Worm (Caenorhabditis elegans): Measurements from ENCODE around the gene sna-2.

sna-2 gene

DNA sequence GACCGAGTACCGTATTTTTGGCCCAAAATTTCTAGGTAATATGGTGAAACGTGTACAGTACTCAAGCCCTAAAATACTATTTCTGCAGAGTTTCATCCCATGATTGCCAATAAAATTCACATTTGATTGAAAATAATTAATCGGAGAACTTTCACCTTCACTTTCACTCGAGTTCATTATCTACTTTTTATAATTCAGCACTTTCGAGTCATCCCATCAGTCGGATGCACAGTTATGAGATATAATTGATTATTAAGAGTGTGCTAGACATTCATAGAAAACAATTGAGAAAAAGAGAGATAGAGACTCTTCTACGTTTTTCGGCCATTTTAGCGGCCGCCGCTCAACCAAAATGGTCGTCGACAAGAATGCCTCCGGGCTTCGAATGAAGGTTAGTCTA is 25.3 kb upstream of the sna-2 start, which contains the start of gene fat-3:
TSS of gene fat-3 (plus strand) at position 313 of the 400 bp plus-strand sequence.
- peak; percentile 78 for TF ChIP-seq elt-2 (tag; optimal IDR thresholded peaks at IDR 0.05)
- no peak for TF ChIP-seq zag-1 (tag; optimal IDR thresholded peaks at IDR 0.05)
- no peak for TF ChIP-seq lin-39 (tag; optimal IDR thresholded peaks at IDR 0.05)
- TF ChIP-seq daf-12 (tag; optimal IDR thresholded peaks at IDR 0.05), result no peak
- no peak for TF ChIP-seq ceh-82 (tag; optimal IDR thresholded peaks at IDR 0.05)
- peak; percentile 9 for TF ChIP-seq skn-1 (tag; optimal IDR thresholded peaks at IDR 0.05)
- TF ChIP-seq unc-62 (GFP tag; optimal IDR thresholded peaks at IDR 0.05), result no peak
- TF ChIP-seq nhr-43 (tag; optimal IDR thresholded peaks at IDR 0.05; ENCODE audit: poor library complexity, severe bottlenecking), result peak; percentile 15
- TF ChIP-seq pha-4 (tag; optimal IDR thresholded peaks at IDR 0.05), result peak; percentile 19
- no peak for TF ChIP-seq nhr-28 (tag; optimal IDR thresholded peaks at IDR 0.05)
- TF ChIP-seq pqm-1 (tag; optimal IDR thresholded peaks at IDR 0.05), result peak; percentile 63
- no peak for TF ChIP-seq fkh-10 (GFP tag; optimal IDR thresholded peaks at IDR 0.05)
- TF ChIP-seq ceh-9 (tag; optimal IDR thresholded peaks at IDR 0.05), result no peak
- TF ChIP-seq ceh-28 (tag; optimal IDR thresholded peaks at IDR 0.05), result peak; percentile 46

DNA sequence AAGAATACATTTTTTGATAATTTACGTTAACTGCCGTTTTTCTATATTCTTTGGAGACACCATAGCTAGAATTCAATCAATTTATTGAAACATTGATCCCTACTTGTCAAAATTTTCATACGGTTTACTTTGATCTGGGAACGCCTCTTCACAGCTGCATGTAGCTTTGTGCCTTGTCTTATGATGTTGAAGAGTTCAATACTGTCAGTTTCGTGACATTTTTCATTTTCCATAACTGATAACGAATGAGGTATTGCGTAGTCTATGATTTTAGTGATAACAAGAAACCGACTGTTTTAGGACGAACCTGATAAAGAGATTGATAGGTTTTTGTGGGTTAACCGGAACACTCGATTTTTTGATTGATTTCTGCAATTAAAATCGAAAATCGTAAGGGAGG is 24.0 kb upstream of the sna-2 start:
- TF ChIP-seq ceh-16 (tag; optimal IDR thresholded peaks at IDR 0.05) (no peak), nhr-25 (tag; optimal IDR thresholded peaks at IDR 0.05) (no peak), ceh-82 (tag; optimal IDR thresholded peaks at IDR 0.05) (no peak), nfya-1 (tag; optimal IDR thresholded peaks at IDR 0.05; ENCODE audit: insufficient read depth) (no peak), nhr-77 (tag; optimal IDR thresholded peaks at IDR 0.05) (no peak), tbx-2 (tag; optimal IDR thresholded peaks at IDR 0.05) (no peak), skn-1 (tag; optimal IDR thresholded peaks at IDR 0.05) (no peak), elt-1 (tag; optimal IDR thresholded peaks at IDR 0.05) (no peak), nhr-67 (tag; optimal IDR thresholded peaks at IDR 0.05) (no peak), elt-2 (tag; optimal IDR thresholded peaks at IDR 0.05) (peak; percentile 98), eor-1 (tag; optimal IDR thresholded peaks at IDR 0.05) (no peak), pha-4 (tag; optimal IDR thresholded peaks at IDR 0.05) (peak; percentile 66), sea-2 (GFP tag; optimal IDR thresholded peaks at IDR 0.05) (no peak), snpc-4 (tag; optimal IDR thresholded peaks at IDR 0.05) (no peak), fkh-10 (GFP tag; optimal IDR thresholded peaks at IDR 0.05) (no peak), daf-12 (tag; optimal IDR thresholded peaks at IDR 0.05) (no peak), egl-5 (tag; optimal IDR thresholded peaks at IDR 0.05) (no peak), nhr-23 (tag; optimal IDR thresholded peaks at IDR 0.05) (no peak), unc-62 (GFP tag; optimal IDR thresholded peaks at IDR 0.05) (no peak), pqm-1 (tag; optimal IDR thresholded peaks at IDR 0.05) (peak; percentile 99), fkh-2 (tag; optimal IDR thresholded peaks at IDR 0.05) (no peak), nhr-12 (tag; optimal IDR thresholded peaks at IDR 0.05) (no peak), ztf-4 (tag; optimal IDR thresholded peaks at IDR 0.05) (no peak), nhr-76 (tag; optimal IDR thresholded peaks at IDR 0.05) (no peak), lin-39 (tag; optimal IDR thresholded peaks at IDR 0.05) (no peak), jun-1 (tag; optimal IDR thresholded peaks at IDR 0.05) (peak; percentile 82), ZK546.5 (tag; optimal IDR thresholded peaks at IDR 0.05) (no peak), nhr-11 (tag; optimal IDR thresholded peaks at IDR 0.05) (no peak), mml-1 (tag; optimal IDR thresholded peaks at IDR 0.05) (no peak), fos-1 (tag; optimal IDR thresholded peaks at IDR 0.05) (no peak), elt-3 (tag; optimal IDR thresholded peaks at IDR 0.05) (no peak), ama-1 (optimal IDR thresholded peaks at IDR 0.05) (peak; percentile 56)

DNA sequence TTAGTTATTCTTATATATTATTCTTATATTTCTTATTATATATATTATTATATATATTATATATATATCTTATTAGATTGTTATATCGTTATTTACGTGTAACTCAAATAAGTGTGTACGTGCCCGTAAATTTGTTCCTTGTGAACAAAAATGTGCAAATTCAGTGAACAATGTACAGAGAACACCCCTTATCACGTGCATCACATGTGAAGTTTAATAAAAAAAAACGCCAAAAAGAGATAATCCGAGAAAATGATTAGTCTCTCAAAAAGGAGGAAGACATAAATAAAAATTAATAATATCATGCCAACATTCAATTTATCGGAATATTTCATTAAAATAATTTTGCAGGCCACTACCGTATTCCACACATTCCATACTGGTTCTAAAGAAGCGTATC is 22.2 kb upstream of the sna-2 start:
- TF ChIP-seq nhr-77 (tag; optimal IDR thresholded peaks at IDR 0.05), result no peak
- peak; percentile 32 for TF ChIP-seq pqm-1 (tag; optimal IDR thresholded peaks at IDR 0.05)
- TF ChIP-seq elt-2 (tag; optimal IDR thresholded peaks at IDR 0.05), result peak; percentile 72
- TF ChIP-seq pha-4 (tag; optimal IDR thresholded peaks at IDR 0.05), result peak; percentile 61

DNA sequence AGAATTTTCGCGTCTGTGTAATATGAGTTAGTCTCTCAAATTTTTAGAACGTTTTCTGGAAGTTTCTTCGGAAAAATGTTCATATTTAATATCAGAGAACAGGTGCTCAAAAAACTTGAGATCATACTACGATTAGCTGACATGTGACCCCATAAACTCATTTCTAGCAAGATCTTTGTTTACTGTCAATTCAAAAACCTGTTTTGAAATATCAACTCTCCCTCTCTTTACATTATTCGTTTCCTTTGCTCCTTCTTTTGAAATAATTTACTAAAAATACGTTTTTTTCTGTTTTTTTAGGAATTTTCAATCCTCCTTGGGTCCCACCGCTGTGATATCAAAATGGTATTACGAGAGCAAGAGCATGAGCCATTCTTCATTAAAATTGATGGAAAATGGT is 21.7 kb upstream of the sna-2 start, which contains the start of gene fat-4:
TSS of gene fat-4 (plus strand) at position 301 of the 400 bp plus-strand sequence.
- no peak for TF ChIP-seq sea-2 (GFP tag; optimal IDR thresholded peaks at IDR 0.05)

All from whole organism, L3 larva.